Worm (Caenorhabditis elegans) whole organism, L2 larva: Measurements from ENCODE around the gene nlp-19.

Source experiments
- ama-1 ChIP-seq: fragments of 150-350 bp; optimal IDR thresholded peaks from 2 replicates; lab custom pipeline; 2018; ENCODE audit warnings: inconsistent platforms
- crh-2 ChIP-seq: sonication (generic microtip); optimal IDR thresholded peaks from 2 replicates; lab custom pipeline; 2017; ENCODE audit warnings: missing biosample characterization, missing genetic modification characterization
- nhr-129 ChIP-seq: fragments of 150-350 bp; optimal IDR thresholded peaks from 2 replicates; lab custom pipeline; 2014; ENCODE audit warnings: missing biosample characterization, missing genetic modification characterization
- nhr-237 ChIP-seq: fragments of 150-350 bp; optimal IDR thresholded peaks from 2 replicates; lab custom pipeline; 2014; ENCODE audit warnings: missing biosample characterization, missing genetic modification characterization
- nhr-25 ChIP-seq: fragments of 150-350 bp; sonication (generic microtip); optimal IDR thresholded peaks from 3 replicates; lab custom pipeline; 2014; ENCODE audit warnings: missing biosample characterization, missing genetic modification characterization
- ztf-11 ChIP-seq: sonication (generic microtip); optimal IDR thresholded peaks from 2 replicates; lab custom pipeline; 2017; ENCODE audit warnings: missing biosample characterization, missing genetic modification characterization

ce11 chrX:10933308-10934014 is 25.1 kb upstream of the nlp-19 start:
- no peak for TF ChIP-seq nhr-237
- no peak for TF ChIP-seq crh-2
- TF ChIP-seq ztf-11 (tag; lab: Kevin White, UChicago) = no peak
- TF ChIP-seq nhr-129 (tag; lab: Kevin White, UChicago) = no peak
- no peak for TF ChIP-seq ama-1 (lab: Kevin White, UChicago)
- TF ChIP-seq nhr-25 (tag; lab: Kevin White, UChicago) = no peak
